Fruit fly (Drosophila melanogaster): ENCODE measurements around the gene Rab11.

Rab11 gene

dm6 chr3R:21065010-21065695 is 46.1 kb upstream of the Rab11 start, which contains the start of gene AnxB9 (continued):
- TF ChIP-seq CG10654 (GFP tag; optimal IDR thresholded peaks at IDR 0.05) = no peak
- no peak for TF ChIP-seq C15 (GFP tag; IDR thresholded peaks at IDR 0.05)
- no peak for TF ChIP-seq Hr78 (GFP tag; optimal IDR thresholded peaks at IDR 0.05)
- peak; percentile 14 for TF ChIP-seq cwo (GFP tag; optimal IDR thresholded peaks at IDR 0.05)
- TF ChIP-seq CG17361 (GFP tag; IDR thresholded peaks at IDR 0.05) = no peak
- TF ChIP-seq CG4282 (GFP tag; optimal IDR thresholded peaks at IDR 0.05) = peak; percentile 8
- 0 out of 4 replicates have a peak, but pooled peaks have one; percentile 7 for TF ChIP-seq Gug (GFP tag; IDR thresholded peaks at IDR 0.05)
- TF ChIP-seq Atf6 (GFP tag; IDR thresholded peaks at IDR 0.05) = no peak; the same call in 1 of the 2 replicates
- TF ChIP-seq CG11247 (GFP tag; IDR thresholded peaks at IDR 0.05) = peak; percentile 50
- TF ChIP-seq amos (GFP tag; IDR thresholded peaks at IDR 0.05; ENCODE audit: partially characterized antibody) = peak; percentile 82; the same call in 1 of the 2 replicates
- TF ChIP-seq ATbp (GFP tag; optimal IDR thresholded peaks at IDR 0.05) = no peak
- TF ChIP-seq Tbp (GFP tag; optimal IDR thresholded peaks at IDR 0.05) = peak; percentile 79
- TF ChIP-seq CG14050 (GFP tag; IDR thresholded peaks at IDR 0.05) = no peak
- TF ChIP-seq CG12744 (GFP tag; optimal IDR thresholded peaks at IDR 0.05) = peak; percentile 32
- TF ChIP-seq CG12071 (GFP tag; optimal IDR thresholded peaks at IDR 0.05) = peak; percentile 70
- no peak for TF ChIP-seq Ravus (GFP tag; IDR thresholded peaks at IDR 0.05)
- TF ChIP-seq NK7.1 (GFP tag; optimal IDR thresholded peaks at IDR 0.05) = peak; percentile 10
- TF ChIP-seq CG9817 (tag; optimal IDR thresholded peaks at IDR 0.05) = no peak
- TF ChIP-seq CG8765 (GFP tag; IDR thresholded peaks at IDR 0.05) = no peak
- TF ChIP-seq Ada2b (GFP tag; IDR thresholded peaks at IDR 0.05) = no peak
- peak; percentile 31 for TF ChIP-seq grn (GFP tag; optimal IDR thresholded peaks at IDR 0.05)
- TF ChIP-seq lab (GFP tag; optimal IDR thresholded peaks at IDR 0.05) = peak; percentile 73
- TF ChIP-seq rib (GFP tag; IDR thresholded peaks at IDR 0.05) = peak; percentile 53; the same call in 1 of the 2 replicates
- TF ChIP-seq Bteb2 (GFP tag; optimal IDR thresholded peaks at IDR 0.05) = no peak
- TF ChIP-seq yki (optimal IDR thresholded peaks at IDR 0.05) = no peak
- no peak for TF ChIP-seq CG12104 (GFP tag; optimal IDR thresholded peaks at IDR 0.05)
- peak; percentile 56 for TF ChIP-seq HLHmδ (GFP tag; optimal IDR thresholded peaks at IDR 0.05)
- peak; percentile 19 for TF ChIP-seq HHEX (GFP tag; optimal IDR thresholded peaks at IDR 0.05)
- no peak for TF ChIP-seq CG12942 (GFP tag; optimal IDR thresholded peaks at IDR 0.05)
- TF ChIP-seq CG12299 (tag; optimal IDR thresholded peaks at IDR 0.05) = peak; percentile 32
- TF ChIP-seq nom (GFP tag; optimal IDR thresholded peaks at IDR 0.05) = peak; percentile 81
- TF ChIP-seq CG16863 (GFP tag; optimal IDR thresholded peaks at IDR 0.05) = peak; percentile 20
- peak; percentile 22 for TF ChIP-seq CG4328 (GFP tag; optimal IDR thresholded peaks at IDR 0.05)
- TF ChIP-seq salm (tag; optimal IDR thresholded peaks at IDR 0.05) = peak; percentile 20
- TF ChIP-seq CG2712 (tag; optimal IDR thresholded peaks at IDR 0.05) = peak; percentile 23
- peak; percentile 89 for TF ChIP-seq CG34376 (GFP tag; optimal IDR thresholded peaks at IDR 0.05)
- no peak for TF ChIP-seq da (GFP tag; optimal IDR thresholded peaks at IDR 0.05)
- TF ChIP-seq Lhr (GFP tag; optimal IDR thresholded peaks at IDR 0.05) = no peak
- TF ChIP-seq H2.0 (GFP tag; IDR thresholded peaks at IDR 0.05) = no peak
- peak; percentile 34 for TF ChIP-seq Nf-YC (tag; optimal IDR thresholded peaks at IDR 0.05)
- no peak for TF ChIP-seq CG4424 (GFP tag; optimal IDR thresholded peaks at IDR 0.05)
- no peak for TF ChIP-seq CG5180 (GFP tag; optimal IDR thresholded peaks at IDR 0.05)
- no peak for TF ChIP-seq Mad (GFP tag; optimal IDR thresholded peaks at IDR 0.05)
- TF ChIP-seq dm (GFP tag; optimal IDR thresholded peaks at IDR 0.05) = no peak
- TF ChIP-seq CG12391 (tag; optimal IDR thresholded peaks at IDR 0.05) = peak; percentile 13
- no peak for TF ChIP-seq CG15479 (GFP tag; optimal IDR thresholded peaks at IDR 0.05)
- TF ChIP-seq Drgx (GFP tag; IDR thresholded peaks at IDR 0.05) = no peak
- peak; percentile 9 for TF ChIP-seq CG6813 (GFP tag; optimal IDR thresholded peaks at IDR 0.05)
- no peak for TF ChIP-seq MBD-R2 (GFP tag; IDR thresholded peaks at IDR 0.05)
- TF ChIP-seq lmd (GFP tag; IDR thresholded peaks at IDR 0.05) = no peak; the same call in 1 of the 2 replicates

Measured in whole organism, embryonic.